Fruit fly (Drosophila melanogaster): ENCODE results near the gene eIF3a.

DNA sequence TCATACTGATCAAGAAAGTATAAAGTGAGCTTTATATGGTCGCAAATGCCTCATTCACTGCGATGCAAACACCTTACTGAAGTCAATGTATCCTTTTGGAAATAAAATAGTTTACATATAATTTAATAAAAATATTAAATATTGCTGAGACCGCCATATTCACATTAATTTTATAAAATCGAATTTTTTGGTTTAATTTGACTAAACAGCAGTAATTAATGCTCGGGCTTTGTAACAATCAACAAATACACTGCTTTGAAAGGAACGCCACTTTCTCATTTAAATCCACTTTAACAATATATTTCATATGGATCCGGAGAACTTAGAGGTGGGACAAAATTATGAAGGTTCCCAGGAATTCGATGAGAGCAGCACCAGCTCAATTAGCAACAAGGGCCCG, 46.8 kb upstream of the eIF3a start, which contains the start of gene sac:
- TF ChIP-seq CG8478 (optimal IDR thresholded peaks at IDR 0.05) (no peak), CTCF (optimal IDR thresholded peaks at IDR 0.05) (no peak)

Data from S2 (cell line).